Fruit fly (Drosophila melanogaster): ENCODE measurements around the gene Phyhd1.

dm6 chr3R:10664942-10665341, 15.8 kb downstream of the Phyhd1 start:
- TF ChIP-seq CG8478 (optimal IDR thresholded peaks at IDR 0.05) (no peak), CTCF (optimal IDR thresholded peaks at IDR 0.05) (peak; percentile 92 to 97)

Data from S2 (cell line).